Fruit fly (Drosophila melanogaster) whole organism, prepupa: ENCODE results near the gene Ance-3.

Experiments
- Blimp-1 ChIP-seq: fragments of 200-800 bp; sonication (Bioruptor generic); optimal IDR thresholded peaks from 3 replicates; lab custom pipeline; 2017; ENCODE audit warnings: missing biosample characterization, missing genetic modification characterization, mild to moderate bottlenecking, moderate library complexity, missing genetic modification reagents
- CG10669 ChIP-seq: fragments of 200-800 bp; sonication (Bioruptor generic); optimal IDR thresholded peaks from 3 replicates; lab custom pipeline; 2018; ENCODE audit warnings: missing biosample characterization, mild to moderate bottlenecking, missing genetic modification characterization, moderate library complexity
- CG11294 ChIP-seq: fragments of 200-800 bp; sonication (Bioruptor generic); IDR thresholded peaks from 2 replicates; pipeline ENCODE4 v1.3.6; 2022; ENCODE audit warnings: missing biosample characterization, missing genetic modification characterization
- CG11762 ChIP-seq: fragments of 200-800 bp; sonication (Bioruptor generic); optimal IDR thresholded peaks from 3 replicates; lab custom pipeline; 2016; ENCODE audit warnings: missing biosample characterization, missing genetic modification characterization; ENCODE audit not compliant: insufficient read depth
- CG11902 ChIP-seq: fragments of 200-800 bp; sonication (Bioruptor generic); optimal IDR thresholded peaks from 3 replicates; lab custom pipeline; 2016; ENCODE audit warnings: missing biosample characterization, missing genetic modification characterization
- CG15336 ChIP-seq: fragments of 200-800 bp; sonication (Bioruptor generic); IDR thresholded peaks from 2 replicates; pipeline ENCODE4 v1.3.6; 2022; ENCODE audit warnings: missing biosample characterization, missing genetic modification characterization
- CG3919 ChIP-seq: fragments of 200-800 bp; sonication (Bioruptor generic); optimal IDR thresholded peaks from 3 replicates; lab custom pipeline; 2016; ENCODE audit warnings: missing biosample characterization, missing genetic modification characterization
- CG4318 ChIP-seq: fragments of 200-800 bp; sonication (Bioruptor generic); optimal IDR thresholded peaks from 3 replicates; lab custom pipeline; 2017; ENCODE audit warnings: missing biosample characterization, mild to moderate bottlenecking, missing genetic modification characterization
- CG6276 ChIP-seq: fragments of 200-800 bp; sonication (Bioruptor generic); optimal IDR thresholded peaks from 2 replicates; lab custom pipeline; 2017; ENCODE audit warnings: missing biosample characterization, mild to moderate bottlenecking, missing genetic modification characterization
- CG6792 ChIP-seq: fragments of 200-800 bp; sonication (Bioruptor generic); optimal IDR thresholded peaks from 3 replicates; lab custom pipeline; 2016; ENCODE audit warnings: missing biosample characterization, missing genetic modification characterization
- CG8319 ChIP-seq: fragments of 200-800 bp; sonication (Bioruptor generic); optimal IDR thresholded peaks from 3 replicates; lab custom pipeline; 2016; ENCODE audit warnings: missing biosample characterization, missing genetic modification characterization
- CG9139 ChIP-seq: fragments of 200-800 bp; sonication (Bioruptor generic); optimal IDR thresholded peaks from 3 replicates; lab custom pipeline; 2017; ENCODE audit warnings: missing biosample characterization, mild to moderate bottlenecking, missing genetic modification characterization
- Eip75B ChIP-seq: fragments of 200-800 bp; sonication (Bioruptor generic); optimal IDR thresholded peaks from 3 replicates; lab custom pipeline; 2016; ENCODE audit warnings: missing biosample characterization, missing genetic modification characterization
- Eip78C ChIP-seq: fragments of 200-800 bp; sonication (Bioruptor generic); peaks from one replicate; lab custom pipeline; 2016; ENCODE audit warnings: missing biosample characterization, missing genetic modification characterization
- Eip93F ChIP-seq: fragments of 200-800 bp; sonication (Bioruptor generic); optimal IDR thresholded peaks from 2 replicates; lab custom pipeline; 2016; ENCODE audit warnings: missing biosample characterization, mild to moderate bottlenecking, missing genetic modification characterization
- Ets21C ChIP-seq: fragments of 200-800 bp; sonication (Bioruptor generic); optimal IDR thresholded peaks from 3 replicates; lab custom pipeline; 2016; ENCODE audit warnings: missing biosample characterization, missing genetic modification characterization
- Hr38 ChIP-seq: sonication (Bioruptor generic); optimal IDR thresholded peaks from 2 replicates; lab custom pipeline; 2016; ENCODE audit warnings: missing biosample characterization, missing genetic modification characterization
- Hr39 ChIP-seq: fragments of 200-800 bp; sonication (Bioruptor generic); optimal IDR thresholded peaks from 2 replicates; lab custom pipeline; 2016; ENCODE audit warnings: missing biosample characterization, missing genetic modification characterization
- OdsH ChIP-seq: fragments of 200-800 bp; sonication (Bioruptor generic); optimal IDR thresholded peaks from 3 replicates; lab custom pipeline; 2016; ENCODE audit warnings: missing biosample characterization, missing genetic modification characterization
- Sox102F ChIP-seq: fragments of 200-800 bp; sonication (Bioruptor generic); optimal IDR thresholded peaks from 2 replicates; lab custom pipeline; 2016; ENCODE audit warnings: missing biosample characterization, mild to moderate bottlenecking, missing genetic modification characterization
- Sox14 ChIP-seq: fragments of 200-800 bp; sonication (Bioruptor generic); optimal IDR thresholded peaks from 3 replicates; lab custom pipeline; 2016; ENCODE audit warnings: missing biosample characterization, missing genetic modification characterization
- Sox15 ChIP-seq: fragments of 200-800 bp; sonication (Bioruptor generic); optimal IDR thresholded peaks from 3 replicates; lab custom pipeline; 2016; ENCODE audit warnings: missing biosample characterization, missing genetic modification characterization
- achi ChIP-seq: fragments of 200-800 bp; sonication (Bioruptor generic); optimal IDR thresholded peaks from 3 replicates; lab custom pipeline; 2016; ENCODE audit warnings: missing biosample characterization, missing genetic modification characterization
- acj6 ChIP-seq: fragments of 200-800 bp; sonication (Bioruptor generic); optimal IDR thresholded peaks from 3 replicates; lab custom pipeline; 2016; ENCODE audit warnings: missing biosample characterization, missing genetic modification characterization
- dsx ChIP-seq: fragments of 200-800 bp; optimal IDR thresholded peaks from 3 replicates; lab custom pipeline; 2019; ENCODE audit warnings: missing biosample characterization, mild to moderate bottlenecking, missing genetic modification characterization, moderate library complexity; ENCODE audit not compliant: poor library complexity, severe bottlenecking
- eg ChIP-seq: fragments of 200-800 bp; sonication (Bioruptor generic); IDR thresholded peaks from 3 replicates; pipeline ENCODE4 v1.3.6; 2022; ENCODE audit warnings: missing biosample characterization, missing genetic modification characterization
- esn ChIP-seq: fragments of 200-800 bp; sonication (Bioruptor generic); optimal IDR thresholded peaks from 2 replicates; lab custom pipeline; 2016; ENCODE audit warnings: missing biosample characterization, mild to moderate bottlenecking, missing genetic modification characterization, moderate library complexity
- fd59A ChIP-seq: fragments of 200-800 bp; sonication (Bioruptor generic); optimal IDR thresholded peaks from 2 replicates; lab custom pipeline; 2017; ENCODE audit warnings: missing biosample characterization, mild to moderate bottlenecking, missing genetic modification characterization, missing genetic modification reagents
- fd85E ChIP-seq: fragments of 200-800 bp; sonication (Bioruptor generic); optimal IDR thresholded peaks from 3 replicates; lab custom pipeline; 2016; ENCODE audit warnings: missing biosample characterization, missing genetic modification characterization
- fkh ChIP-seq: fragments of 200-800 bp; sonication (Bioruptor generic); optimal IDR thresholded peaks from 3 replicates; lab custom pipeline; 2017; ENCODE audit warnings: missing biosample characterization, mild to moderate bottlenecking, missing genetic modification characterization, moderate library complexity
- net ChIP-seq: fragments of 200-800 bp; sonication (Bioruptor generic); optimal IDR thresholded peaks from 3 replicates; lab custom pipeline; 2016; ENCODE audit warnings: missing biosample characterization, missing genetic modification characterization
- pdm3 ChIP-seq: fragments of 200-800 bp; sonication (Bioruptor generic); optimal IDR thresholded peaks from 3 replicates; lab custom pipeline; 2016; ENCODE audit warnings: missing biosample characterization, missing genetic modification characterization
- ss ChIP-seq, 2 experiments: fragments of 200-800 bp; sonication (Bioruptor generic); optimal IDR thresholded peaks; 2 replicates in 1 of 2; 3 replicates in 1 of 2; lab custom pipeline; 2017 to 2018; ENCODE audit warnings: mild to moderate bottlenecking in 2 of 2, missing biosample characterization in 2 of 2, missing genetic modification characterization in 2 of 2, moderate library complexity in 1 of 2
- svp ChIP-seq: fragments of 200-800 bp; sonication (Bioruptor generic); peaks from one replicate; lab custom pipeline; 2016; ENCODE audit warnings: missing biosample characterization, missing genetic modification characterization
- vri ChIP-seq: fragments of 200-800 bp; sonication (Bioruptor generic); optimal IDR thresholded peaks from 3 replicates; lab custom pipeline; 2016; ENCODE audit warnings: missing biosample characterization, mild to moderate bottlenecking, missing genetic modification characterization

Gene Ance-3

dm6 chr2L:13955775-13956174, 41.2 kb downstream of the Ance-3 start (continued):
- TF ChIP-seq CG11762, result peak; percentile 93
- TF ChIP-seq CG9139 (GFP tag; lab: Kevin White, UChicago), result peak; percentile 67
- TF ChIP-seq acj6 (GFP tag; lab: Kevin White, UChicago), result peak; percentile 96
- TF ChIP-seq CG15336 (GFP tag; lab: Robert Waterston, UW), result peak; percentile 97
- TF ChIP-seq Eip78C (GFP tag; lab: Kevin White, UChicago), result peak; percentile 98
- TF ChIP-seq CG11294 (GFP tag; lab: Robert Waterston, UW), result peak; percentile 95
- TF ChIP-seq Eip75B (GFP tag; lab: Kevin White, UChicago), result peak; percentile 96
- TF ChIP-seq net, result peak; percentile 95
- no peak for TF ChIP-seq fkh (GFP tag; lab: Kevin White, UChicago)
- peak; percentile 95 for TF ChIP-seq achi (GFP tag; lab: Kevin White, UChicago)
- TF ChIP-seq CG6276, result peak; percentile 90
- TF ChIP-seq CG6792, result peak; percentile 96
- TF ChIP-seq CG10669 (GFP tag; lab: Kevin White, UChicago), result peak; percentile 90
- peak; percentile 97 for TF ChIP-seq vri (GFP tag; lab: Kevin White, UChicago)
- peak; percentile 94 for TF ChIP-seq eg
- TF ChIP-seq esn (GFP tag; lab: Kevin White, UChicago), result peak; percentile 99
- TF ChIP-seq Hr39 (GFP tag; lab: Kevin White, UChicago), result peak; percentile 99
- TF ChIP-seq CG3919, result peak; percentile 93
- TF ChIP-seq Ets21C (GFP tag; lab: Kevin White, UChicago), result peak; percentile 97
- peak; percentile 86 for TF ChIP-seq CG4318 (GFP tag; lab: Kevin White, UChicago)
- TF ChIP-seq dsx, result peak; percentile 87
- no peak for TF ChIP-seq Hr38 (GFP tag; lab: Kevin White, UChicago)
- peak; percentile 85 for TF ChIP-seq CG8319
- TF ChIP-seq fd59A, result peak; percentile 90
- TF ChIP-seq, all 60 proteins: peak for 57

- TF ChIP-seq fd85E (GFP tag; lab: Kevin White, UChicago) (no peak), Ets21C (GFP tag; lab: Kevin White, UChicago) (no peak), Blimp-1 (GFP tag; lab: Kevin White, UChicago) (no peak), CG11902 (GFP tag; lab: Kevin White, UChicago) (no peak), Eip93F (GFP tag; lab: Kevin White, UChicago) (no peak), Sox15 (no peak), CG6276 (no peak)
- TF ChIP-seq, all 60 proteins: peak for 0
Measured at dm6 chr2L:13957239-13957638, 42.7 kb downstream of the Ance-3 start, which contains the start of gene NimA. TSS of gene NimA (plus strand) at chr2L:13957539.

dm6 chr2L:13960399-13960798, 45.9 kb downstream of the Ance-3 start:
- TF ChIP-seq Eip93F (GFP tag; lab: Kevin White, UChicago), result no peak
- TF ChIP-seq Sox102F (GFP tag; lab: Kevin White, UChicago), result no peak
- TF ChIP-seq CG4318 (GFP tag; lab: Kevin White, UChicago), result no peak
- peak; percentile 19 for TF ChIP-seq CG9139 (GFP tag; lab: Kevin White, UChicago)
- TF ChIP-seq Sox15, result no peak
- TF ChIP-seq Hr38 (GFP tag; lab: Kevin White, UChicago), result no peak
- TF ChIP-seq net, result no peak
- no peak for TF ChIP-seq Sox14 (GFP tag; lab: Kevin White, UChicago)

dm6 chr2L:13963467-13964122, 49.1 kb downstream of the Ance-3 start, which contains the start of gene NimB1:
TSS of gene NimB1 (plus strand) at chr2L:13963507.
- peak; percentile 71 for TF ChIP-seq svp (GFP tag; lab: Kevin White, UChicago)
- no peak for TF ChIP-seq ss (GFP tag; optimal IDR thresholded peaks at IDR 0.05; lab: Kevin White, UChicago)
- TF ChIP-seq pdm3 (GFP tag; lab: Kevin White, UChicago), result no peak
- peak; percentile 59 for TF ChIP-seq Eip78C (GFP tag; lab: Kevin White, UChicago)
- TF ChIP-seq OdsH (GFP tag; lab: Kevin White, UChicago), result no peak
